Fruit fly (Drosophila melanogaster) Kc167 (cell line): ENCODE results near the gene CG15432.

ENCODE experiments used
- Myc ChIP-seq: fragments of >200 bp; optimal IDR thresholded peaks from 2 replicates; lab custom pipeline; 2017; ENCODE audit warnings: missing external identifiers
- Sin3A ChIP-seq: fragments of >200 bp; optimal IDR thresholded peaks from 2 replicates; lab custom pipeline; 2018; ENCODE audit warnings: missing external identifiers
- insv ChIP-seq: fragments of >200 bp; optimal IDR thresholded peaks from 3 replicates; lab custom pipeline; 2018; ENCODE audit warnings: missing external identifiers
- psq ChIP-seq: fragments of >200 bp; optimal IDR thresholded peaks from 2 replicates; lab custom pipeline; 2017; ENCODE audit warnings: missing external identifiers
- ttk ChIP-seq: sonication (Bioruptor generic); optimal IDR thresholded peaks from 2 replicates; lab custom pipeline; 2017; ENCODE audit warnings: missing external identifiers

- no peak for TF ChIP-seq ttk
- TF ChIP-seq insv, result no peak
- no peak for TF ChIP-seq Myc (lab: Kevin White, UChicago)
- TF ChIP-seq Sin3A, result no peak
- TF ChIP-seq psq (lab: Kevin White, UChicago), result no peak
Measured at dm6 chr2L:4416903-4417302, 25.2 kb upstream of the CG15432 start.
